Worm (Caenorhabditis elegans) whole organism, L4/young adult: ENCODE data around the gene Y43F8B.23.

ENCODE experiments used
- W03F9.2 ChIP-seq: fragments of 150-350 bp; optimal IDR thresholded peaks from 2 replicates; lab custom pipeline; 2014; ENCODE audit warnings: missing biosample characterization, missing genetic modification characterization
- dao-5 ChIP-seq: sonication (generic microtip); optimal IDR thresholded peaks from 2 replicates; lab custom pipeline; 2016; ENCODE audit warnings: missing genotype, missing genetic modification characterization, moderate library complexity, missing compliant biosample characterization
- him-1 ChIP-seq: sonication (generic microtip); optimal IDR thresholded peaks from 2 replicates; lab custom pipeline; 2016; ENCODE audit warnings: missing genotype, missing genetic modification reagents, missing genetic modification characterization, missing compliant biosample characterization

DNA sequence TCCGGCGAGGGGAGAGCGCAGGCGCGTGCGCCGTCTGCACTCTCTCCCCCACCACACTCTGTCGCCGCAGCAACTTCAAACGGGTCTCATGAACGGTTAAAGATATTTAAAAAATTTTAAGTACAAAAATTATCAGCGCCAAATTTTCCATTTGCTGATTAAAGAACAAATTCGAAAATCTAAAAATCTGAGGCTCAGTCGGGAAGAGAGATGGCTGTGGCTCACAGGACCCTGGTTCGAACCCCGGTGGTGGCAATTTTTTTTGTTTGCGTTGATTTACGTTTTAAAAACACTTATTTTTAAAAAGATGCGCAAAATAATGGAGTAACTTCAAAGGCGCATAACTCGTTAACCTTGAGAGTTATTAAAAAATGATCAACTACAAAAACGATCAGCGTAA, 29.6 kb upstream of the Y43F8B.23 start:
- TF ChIP-seq dao-5 (no peak), him-1 (tag; lab: Kevin White, UChicago) (no peak), W03F9.2 (tag; lab: Kevin White, UChicago) (no peak)
